Fruit fly (Drosophila melanogaster) whole organism, embryonic: ENCODE measurements around the gene Ssadh.

ENCODE experiments used
- Atf6 ChIP-seq: fragments of 200-800 bp; sonication (Bioruptor generic); IDR thresholded peaks from 2 replicates; pipeline ENCODE4 v1.3.6; 2022; ENCODE audit warnings: missing biosample characterization, missing genetic modification characterization
- CG10147 ChIP-seq: fragments of 200-800 bp; sonication (Bioruptor generic); optimal IDR thresholded peaks from 2 replicates; lab custom pipeline; 2019; ENCODE audit warnings: missing biosample characterization, mild to moderate bottlenecking, missing genetic modification characterization, moderate library complexity
- CG10274 ChIP-seq: fragments of 200-800 bp; sonication (Bioruptor generic); optimal IDR thresholded peaks from 3 replicates; lab custom pipeline; 2017; ENCODE audit warnings: missing biosample characterization, mild to moderate bottlenecking, missing genetic modification characterization
- CG10979 ChIP-seq: fragments of 200-800 bp; sonication (Bioruptor generic); optimal IDR thresholded peaks from 2 replicates; lab custom pipeline; 2018; ENCODE audit warnings: missing biosample characterization, mild to moderate bottlenecking, missing genetic modification characterization, moderate library complexity
- CG11085 ChIP-seq: fragments of 200-800 bp; sonication (Bioruptor generic); IDR thresholded peaks from 2 replicates; pipeline ENCODE4 v1.3.6; 2022; ENCODE audit warnings: missing biosample characterization, missing genetic modification characterization
- CG11398 ChIP-seq: fragments of 200-800 bp; sonication (Bioruptor generic); optimal IDR thresholded peaks from 2 replicates; lab custom pipeline; 2016; ENCODE audit warnings: missing biosample characterization, missing genetic modification characterization
- CG11456 ChIP-seq: fragments of 200-800 bp; sonication (Bioruptor generic); IDR thresholded peaks from 3 replicates; pipeline ENCODE4 v1.3.6; 2022; ENCODE audit warnings: missing biosample characterization, missing genetic modification characterization
- CG11504 ChIP-seq: fragments of 200-800 bp; sonication (Bioruptor generic); optimal IDR thresholded peaks from 3 replicates; lab custom pipeline; 2019; ENCODE audit warnings: missing biosample characterization, mild to moderate bottlenecking, missing genetic modification characterization, moderate library complexity
- CG11695 ChIP-seq: fragments of 200-800 bp; sonication (Bioruptor generic); IDR thresholded peaks from 3 replicates; pipeline ENCODE4 v1.3.6; 2022; ENCODE audit warnings: missing biosample characterization, missing genetic modification characterization
- CG12299 ChIP-seq: fragments of 200-800 bp; sonication (Bioruptor generic); optimal IDR thresholded peaks from 2 replicates; lab custom pipeline; 2018; ENCODE audit warnings: missing biosample characterization, mild to moderate bottlenecking, missing genetic modification characterization
- CG12391 ChIP-seq: fragments of 200-800 bp; sonication (Bioruptor generic); optimal IDR thresholded peaks from 3 replicates; lab custom pipeline; 2018; ENCODE audit warnings: missing biosample characterization, mild to moderate bottlenecking, missing genetic modification characterization, moderate library complexity
- CG12769 ChIP-seq: fragments of 200-800 bp; sonication (Bioruptor generic); optimal IDR thresholded peaks from 2 replicates; lab custom pipeline; 2019; ENCODE audit warnings: missing biosample characterization, mild to moderate bottlenecking, missing genetic modification characterization, moderate library complexity
- CG13775 ChIP-seq: fragments of 200-800 bp; sonication (Bioruptor generic); optimal IDR thresholded peaks from 3 replicates; lab custom pipeline; 2017; ENCODE audit warnings: missing biosample characterization, mild to moderate bottlenecking, missing genetic modification characterization
- CG14014 ChIP-seq: fragments of 200-800 bp; sonication (Bioruptor generic); IDR thresholded peaks from 2 replicates; pipeline ENCODE4 v1.3.6; 2022; ENCODE audit warnings: missing biosample characterization, missing genetic modification characterization
- CG14667 ChIP-seq: fragments of 200-800 bp; sonication (Bioruptor generic); IDR thresholded peaks from 2 replicates; pipeline ENCODE4 v1.3.6; 2022; ENCODE audit warnings: missing biosample characterization, missing genetic modification characterization
- CG15269 ChIP-seq: fragments of 200-800 bp; sonication (Bioruptor generic); optimal IDR thresholded peaks from 2 replicates; lab custom pipeline; 2018; ENCODE audit warnings: missing biosample characterization, mild to moderate bottlenecking, missing genetic modification characterization, moderate library complexity
- CG1602 ChIP-seq: fragments of 200-800 bp; sonication (Bioruptor generic); optimal IDR thresholded peaks from 3 replicates; lab custom pipeline; 2016; ENCODE audit warnings: missing biosample characterization, missing genetic modification characterization
- CG1647 ChIP-seq: fragments of 200-800 bp; sonication (Bioruptor generic); optimal IDR thresholded peaks from 3 replicates; lab custom pipeline; 2016; ENCODE audit warnings: missing biosample characterization, missing genetic modification characterization
- CG17612 ChIP-seq: fragments of 200-800 bp; sonication (Bioruptor generic); IDR thresholded peaks from 2 replicates; pipeline ENCODE4 v1.3.6; 2022; ENCODE audit warnings: missing biosample characterization, missing genetic modification characterization
- CG17829 ChIP-seq: fragments of 200-800 bp; optimal IDR thresholded peaks from 2 replicates; lab custom pipeline; 2019; ENCODE audit warnings: missing biosample characterization, mild to moderate bottlenecking, missing genetic modification characterization, moderate library complexity
- CG2678 ChIP-seq: fragments of 200-800 bp; sonication (Bioruptor generic); optimal IDR thresholded peaks from 3 replicates; lab custom pipeline; 2019; ENCODE audit warnings: missing biosample characterization, mild to moderate bottlenecking, missing genetic modification characterization, moderate library complexity
- CG2712 ChIP-seq: fragments of 200-800 bp; optimal IDR thresholded peaks from 3 replicates; lab custom pipeline; 2019; ENCODE audit warnings: missing biosample characterization, mild to moderate bottlenecking, missing genetic modification characterization, moderate library complexity
- CG30431 ChIP-seq: fragments of 200-800 bp; sonication (Bioruptor generic); optimal IDR thresholded peaks from 2 replicates; lab custom pipeline; 2017; ENCODE audit warnings: missing biosample characterization, missing genetic modification characterization
- CG31441 ChIP-seq: fragments of 200-800 bp; sonication (Bioruptor generic); IDR thresholded peaks from 2 replicates; pipeline ENCODE4 v1.3.6; 2022; ENCODE audit warnings: missing biosample characterization, missing genetic modification characterization
- CG6765 ChIP-seq: fragments of 200-800 bp; sonication (Bioruptor generic); optimal IDR thresholded peaks from 3 replicates; lab custom pipeline; 2017; ENCODE audit warnings: missing biosample characterization, mild to moderate bottlenecking, missing genetic modification characterization
- CG7839 ChIP-seq: fragments of 200-800 bp; sonication (Bioruptor generic); optimal IDR thresholded peaks from 3 replicates; lab custom pipeline; 2018; ENCODE audit warnings: missing biosample characterization, mild to moderate bottlenecking, missing genetic modification characterization, moderate library complexity
- CG8089 ChIP-seq: fragments of 200-800 bp; sonication (Bioruptor generic); optimal IDR thresholded peaks from 3 replicates; lab custom pipeline; 2016; ENCODE audit warnings: missing biosample characterization, missing genetic modification characterization
- CoRest ChIP-seq: fragments of 200-800 bp; sonication (Bioruptor generic); optimal IDR thresholded peaks from 3 replicates; lab custom pipeline; 2018; ENCODE audit warnings: missing biosample characterization, mild to moderate bottlenecking, missing genetic modification characterization, moderate library complexity
- E2f1 ChIP-seq: fragments of 200-800 bp; sonication (Bioruptor generic); IDR thresholded peaks from 2 replicates; pipeline ENCODE4 v1.3.6; 2022; ENCODE audit warnings: missing biosample characterization, missing genetic modification characterization
- Gug ChIP-seq: fragments of 200-800 bp; sonication (Bioruptor generic); IDR thresholded peaks from 4 replicates; pipeline ENCODE4 v1.3.6; 2022; ENCODE audit warnings: missing biosample characterization, missing genetic modification characterization
- Hr3 ChIP-seq: fragments of 200-800 bp; sonication (Bioruptor generic); optimal IDR thresholded peaks from 3 replicates; lab custom pipeline; 2016; ENCODE audit warnings: missing biosample characterization, missing genetic modification characterization
- Hr51 ChIP-seq, 2 experiments: fragments of 200-800 bp; sonication (Bioruptor generic); optimal IDR thresholded peaks; 2 replicates in 1 of 2; 3 replicates in 1 of 2; lab custom pipeline; 2016 to 2018; ENCODE audit warnings: missing biosample characterization in 2 of 2, missing genetic modification characterization in 2 of 2, mild to moderate bottlenecking in 1 of 2, moderate library complexity in 1 of 2
- Oli ChIP-seq: fragments of 200-800 bp; sonication (Bioruptor generic); optimal IDR thresholded peaks from 2 replicates; lab custom pipeline; 2018; ENCODE audit warnings: missing biosample characterization, mild to moderate bottlenecking, missing genetic modification characterization, moderate library complexity
- PHDP ChIP-seq: fragments of 200-800 bp; sonication (Bioruptor generic); optimal IDR thresholded peaks from 3 replicates; lab custom pipeline; 2018; ENCODE audit warnings: missing biosample characterization, mild to moderate bottlenecking, missing genetic modification characterization, moderate library complexity
- Rfx ChIP-seq: fragments of 200-800 bp; sonication (Bioruptor generic); IDR thresholded peaks from 2 replicates; pipeline ENCODE4 v1.3.6; 2022; ENCODE audit warnings: missing biosample characterization, missing genetic modification characterization
- Sox102F ChIP-seq: fragments of 200-800 bp; sonication (Bioruptor generic); optimal IDR thresholded peaks from 2 replicates; lab custom pipeline; 2018; ENCODE audit warnings: missing biosample characterization, mild to moderate bottlenecking, missing genetic modification characterization, moderate library complexity
- Xbp1 ChIP-seq: fragments of 200-800 bp; sonication (Bioruptor generic); optimal IDR thresholded peaks from 3 replicates; lab custom pipeline; 2016; ENCODE audit warnings: missing biosample characterization, mild to moderate bottlenecking, missing genetic modification characterization
- Xrp1 ChIP-seq: fragments of 200-800 bp; sonication (Bioruptor generic); IDR thresholded peaks from 2 replicates; pipeline ENCODE4 v1.3.6; 2022; ENCODE audit warnings: missing biosample characterization, missing genetic modification characterization
- bsh ChIP-seq, 2 experiments: fragments of 200-800 bp; sonication (Bioruptor generic); optimal IDR thresholded peaks; 2 replicates each; lab custom pipeline; 2017 to 2018; ENCODE audit warnings: mild to moderate bottlenecking in 2 of 2, missing biosample characterization in 2 of 2, missing genetic modification characterization in 2 of 2, moderate library complexity in 1 of 2
- cas ChIP-seq: fragments of 200-800 bp; sonication (Bioruptor generic); IDR thresholded peaks from 2 replicates; pipeline ENCODE4 v1.3.6; 2022; ENCODE audit warnings: missing biosample characterization, missing genetic modification characterization
- gem ChIP-seq: fragments of 200-800 bp; sonication (Bioruptor generic); optimal IDR thresholded peaks from 2 replicates; lab custom pipeline; 2019; ENCODE audit warnings: missing biosample characterization, mild to moderate bottlenecking, missing genetic modification characterization, moderate library complexity
- grau ChIP-seq: fragments of 200-800 bp; optimal IDR thresholded peaks from 3 replicates; lab custom pipeline; 2019; ENCODE audit warnings: missing biosample characterization, mild to moderate bottlenecking, missing genetic modification characterization, moderate library complexity
- inv ChIP-seq: fragments of 200-800 bp; sonication (Bioruptor generic); IDR thresholded peaks from 2 replicates; pipeline ENCODE4 v1.3.6; 2022; ENCODE audit warnings: missing biosample characterization, missing genetic modification characterization; ENCODE audit not compliant: partially characterized antibody
- klu ChIP-seq: fragments of 200-800 bp; sonication (Bioruptor generic); IDR thresholded peaks from 2 replicates; pipeline ENCODE4 v1.3.6; 2022; ENCODE audit warnings: missing biosample characterization, missing genetic modification characterization
- pita ChIP-seq: fragments of 200-800 bp; sonication (Bioruptor generic); optimal IDR thresholded peaks from 2 replicates; lab custom pipeline; 2017; ENCODE audit warnings: missing biosample characterization, mild to moderate bottlenecking, missing genetic modification characterization
- repo ChIP-seq: fragments of 200-800 bp; sonication (Bioruptor generic); optimal IDR thresholded peaks from 2 replicates; lab custom pipeline; 2016; ENCODE audit warnings: missing biosample characterization, missing genetic modification characterization
- rib ChIP-seq: fragments of 200-800 bp; sonication (Bioruptor generic); IDR thresholded peaks from 2 replicates; pipeline ENCODE4 v1.3.6; 2022; ENCODE audit warnings: missing biosample characterization, missing genetic modification characterization
- sd ChIP-seq: fragments of 200-800 bp; sonication (Bioruptor generic); optimal IDR thresholded peaks from 3 replicates; lab custom pipeline; 2018; ENCODE audit warnings: missing biosample characterization, mild to moderate bottlenecking, missing genetic modification characterization, moderate library complexity
- slbo ChIP-seq: fragments of 200-800 bp; sonication (Bioruptor generic); IDR thresholded peaks from 2 replicates; pipeline ENCODE4 v1.3.6; 2022; ENCODE audit warnings: missing biosample characterization, missing genetic modification characterization
- trem ChIP-seq: fragments of 200-800 bp; optimal IDR thresholded peaks from 3 replicates; lab custom pipeline; 2019; ENCODE audit warnings: missing biosample characterization, mild to moderate bottlenecking, missing genetic modification characterization, moderate library complexity
- vvl ChIP-seq: fragments of 200-800 bp; sonication (Bioruptor generic); IDR thresholded peaks from 2 replicates; pipeline ENCODE4 v1.3.6; 2022; ENCODE audit warnings: missing biosample characterization, missing genetic modification characterization

The Ssadh gene

DNA sequence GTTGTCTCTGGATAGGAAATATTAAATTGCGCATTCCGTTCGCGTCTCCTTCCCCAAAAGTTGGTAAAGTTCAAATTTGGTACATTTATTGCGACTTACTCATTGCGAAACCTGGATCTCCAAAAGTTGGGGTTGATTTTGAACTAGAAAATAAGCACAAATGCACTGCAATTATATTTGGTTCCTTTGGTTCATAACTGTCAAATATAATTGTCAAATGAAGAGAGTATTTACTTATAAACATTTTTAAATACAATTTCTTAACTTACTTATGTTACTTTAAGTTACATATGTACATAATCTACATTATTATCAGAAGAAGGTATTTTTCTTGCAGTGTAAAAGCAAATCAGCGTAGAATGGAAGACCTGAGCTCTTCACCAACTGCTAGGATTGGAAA, 3.8 kb upstream of the Ssadh start (continued):
- TF ChIP-seq CG30431 (GFP tag; lab: Kevin White, UChicago) (no peak), CG15269 (tag; lab: Kevin White, UChicago) (peak; percentile 52), CG11695 (peak; percentile 23; the same call in 1 of the 3 replicates), Rfx (GFP tag; lab: Robert Waterston, UW) (0 out of 2 replicates have a peak, but pooled peaks have one; percentile 7), PHDP (tag; lab: Kevin White, UChicago) (peak; percentile 53), gem (tag; lab: Kevin White, UChicago) (peak; percentile 67), CG17612 (GFP tag; lab: Robert Waterston, UW) (no peak), vvl (peak; percentile 38), CG11398 (GFP tag; lab: Kevin White, UChicago) (no peak), Xbp1 (GFP tag; lab: Kevin White, UChicago) (no peak), CG13775 (GFP tag; lab: Kevin White, UChicago) (no peak), Xrp1 (GFP tag; lab: Robert Waterston, UW) (peak; percentile 48; the same call in 1 of the 2 replicates), CoRest (peak; percentile 18), CG17829 (tag; lab: Kevin White, UChicago) (peak; percentile 11), CG10979 (peak; percentile 19), CG11085 (GFP tag; lab: Robert Waterston, UW) (no peak), pita (GFP tag; lab: Kevin White, UChicago) (no peak), CG11456 (no peak), slbo (GFP tag; lab: Robert Waterston, UW) (peak; percentile 39; the same call in 1 of the 2 replicates), CG10274 (no peak), E2f1 (GFP tag; lab: Robert Waterston, UW) (peak; percentile 43), inv (GFP tag; lab: Robert Waterston, UW) (no peak), rib (GFP tag; lab: Robert Waterston, UW) (no peak), CG6765 (GFP tag; lab: Kevin White, UChicago) (no peak), Atf6 (GFP tag; lab: Robert Waterston, UW) (peak; percentile 17; the same call in 1 of the 2 replicates), CG12391 (tag; lab: Kevin White, UChicago) (peak; percentile 35), CG1647 (no peak), Gug (no peak), CG1602 (no peak), Sox102F (peak; percentile 60), CG7839 (tag; lab: Kevin White, UChicago) (peak; percentile 61), cas (GFP tag; lab: Robert Waterston, UW) (no peak), bsh (GFP tag; optimal IDR thresholded peaks at IDR 0.05; lab: Kevin White, UChicago) (peak in 1 of 2 experiments; percentile 55), sd (tag; lab: Kevin White, UChicago) (no peak), Hr51 (GFP tag; optimal IDR thresholded peaks at IDR 0.05; lab: Kevin White, UChicago) (peak in 1 of 2 experiments; percentile 52), grau (peak; percentile 48), CG11504 (tag; lab: Kevin White, UChicago) (peak; percentile 49), klu (no peak), CG14014 (0 out of 2 replicates have a peak, but pooled peaks have one; percentile 24), CG10147 (peak; percentile 25), CG8089 (no peak), Hr3 (GFP tag; lab: Kevin White, UChicago) (no peak), trem (peak; percentile 10), CG31441 (GFP tag; lab: Robert Waterston, UW) (peak; percentile 42; the same call in 1 of the 2 replicates), CG2712 (peak; percentile 23), CG2678 (tag; lab: Kevin White, UChicago) (peak; percentile 64), CG12299 (peak; percentile 14), Oli (tag; lab: Kevin White, UChicago) (peak; percentile 6), CG12769 (peak; percentile 45), repo (GFP tag; lab: Kevin White, UChicago) (no peak), CG14667 (GFP tag; lab: Robert Waterston, UW) (no peak)
- TF ChIP-seq, all 482 proteins: peak for 63
